Fruit fly (Drosophila melanogaster) whole organism, embryonic: ENCODE data around the gene Fibp.

Experiments
- Atf6 ChIP-seq: fragments of 200-800 bp; sonication (Bioruptor generic); IDR thresholded peaks from 2 replicates; pipeline ENCODE4 v1.3.6; 2022; ENCODE audit warnings: missing biosample characterization, missing genetic modification characterization
- BtbVII ChIP-seq: fragments of 200-800 bp; sonication (Bioruptor generic); optimal IDR thresholded peaks from 3 replicates; lab custom pipeline; 2017; ENCODE audit warnings: missing biosample characterization, mild to moderate bottlenecking, missing genetic modification characterization
- CG10209 ChIP-seq: fragments of 200-800 bp; sonication (Bioruptor generic); optimal IDR thresholded peaks from 3 replicates; lab custom pipeline; 2017; ENCODE audit warnings: missing biosample characterization, mild to moderate bottlenecking, missing genetic modification characterization, missing genetic modification reagents
- Oaz ChIP-seq: fragments of 200-800 bp; sonication (Bioruptor generic); IDR thresholded peaks from 2 replicates; pipeline ENCODE4 v1.3.6; 2022; ENCODE audit warnings: missing biosample characterization, missing genetic modification characterization
- Stat92E ChIP-seq, 3 experiments: fragments of >200 bp in 2 of 3; fragments of 200-800 bp in 1 of 3; sonication (Bioruptor generic) in 1 of 3; optimal IDR thresholded peaks; 2 replicates each; lab custom pipeline; 2017 to 2019; ENCODE audit warnings: missing biosample characterization in 3 of 3, missing genetic modification characterization in 3 of 3, mild to moderate bottlenecking in 1 of 3, moderate library complexity in 1 of 3
- fd102C ChIP-seq: fragments of 200-800 bp; sonication (Bioruptor generic); optimal IDR thresholded peaks from 2 replicates; lab custom pipeline; 2018; ENCODE audit warnings: missing biosample characterization, mild to moderate bottlenecking, missing genetic modification characterization, moderate library complexity
- sens ChIP-seq: fragments of 200-800 bp; sonication (Bioruptor generic); peaks from one replicate; lab custom pipeline; 2016; ENCODE audit warnings: missing biosample characterization, missing genetic modification characterization

- no peak for TF ChIP-seq CG10209 (GFP tag; lab: Kevin White, UChicago)
- no peak for TF ChIP-seq BtbVII (GFP tag; lab: Kevin White, UChicago)
- TF ChIP-seq Stat92E (GFP tag; optimal IDR thresholded peaks at IDR 0.05; lab: Kevin White, UChicago): no peak
- TF ChIP-seq Atf6 (GFP tag; lab: Robert Waterston, UW): no peak
- peak; percentile 84 for TF ChIP-seq sens (GFP tag; lab: Kevin White, UChicago)
- TF ChIP-seq fd102C: no peak
- no peak for TF ChIP-seq Oaz
Observed at dm6 chr3L:19836375-19836937, 18.7 kb upstream of the Fibp start, which contains the start of gene kto.
